Worm (Caenorhabditis elegans) whole organism, late embryonic: ENCODE results near the gene Y46G5A.20.

Experiments used
- C08G9.2 ChIP-seq: sonication (generic microtip); optimal IDR thresholded peaks from 2 replicates; lab custom pipeline; 2016; ENCODE audit warnings: mild to moderate bottlenecking, missing genetic modification characterization, moderate library complexity, missing compliant biosample characterization
- K02D7.2 ChIP-seq: sonication (generic microtip); optimal IDR thresholded peaks from 2 replicates; lab custom pipeline; 2017; ENCODE audit warnings: mild to moderate bottlenecking, missing genetic modification characterization, missing compliant biosample characterization
- K09A11.1 ChIP-seq: sonication (generic microtip); optimal IDR thresholded peaks from 2 replicates; lab custom pipeline; 2017; ENCODE audit warnings: antibody characterized with exemption, mild to moderate bottlenecking, missing genetic modification characterization, missing compliant biosample characterization; ENCODE audit not compliant: insufficient read depth
- Y22D7AL.16 ChIP-seq: sonication (generic microtip); optimal IDR thresholded peaks from 2 replicates; lab custom pipeline; 2016; ENCODE audit warnings: missing genetic modification characterization, missing compliant biosample characterization
- ahr-1 ChIP-seq: sonication (generic microtip); optimal IDR thresholded peaks from 2 replicates; lab custom pipeline; 2016; ENCODE audit warnings: missing genetic modification characterization, missing compliant biosample characterization
- ama-1 ChIP-seq: fragments of 150-350 bp; optimal IDR thresholded peaks from 2 replicates; lab custom pipeline; 2014
- ceh-14 ChIP-seq: sonication (generic microtip); optimal IDR thresholded peaks from 2 replicates; lab custom pipeline; 2016; ENCODE audit warnings: missing genotype, missing genetic modification characterization, missing compliant biosample characterization
- ceh-19 ChIP-seq: fragments of 200-800 bp; sonication (Bioruptor generic); optimal IDR thresholded peaks from 2 replicates; lab custom pipeline; 2018; ENCODE audit warnings: mild to moderate bottlenecking, missing genetic modification characterization, missing compliant biosample characterization
- ceh-24 ChIP-seq: sonication (generic microtip); optimal IDR thresholded peaks from 2 replicates; lab custom pipeline; 2016; ENCODE audit warnings: mild to moderate bottlenecking, missing genetic modification characterization, missing compliant biosample characterization
- ceh-48 ChIP-seq: sonication (generic microtip); optimal IDR thresholded peaks from 2 replicates; lab custom pipeline; 2016; ENCODE audit warnings: missing genetic modification characterization, inconsistent platforms, missing compliant biosample characterization
- ceh-6 ChIP-seq: fragments of 200-800 bp; sonication (Bioruptor generic); optimal IDR thresholded peaks from 2 replicates; lab custom pipeline; 2018; ENCODE audit warnings: mild to moderate bottlenecking, missing genetic modification characterization, missing compliant biosample characterization
- elt-2 ChIP-seq: sonication (generic microtip); optimal IDR thresholded peaks from 2 replicates; lab custom pipeline; 2016; ENCODE audit warnings: missing genetic modification reagents, missing genetic modification characterization, missing compliant biosample characterization
- ets-4 ChIP-seq: sonication (generic microtip); optimal IDR thresholded peaks from 2 replicates; lab custom pipeline; 2016; ENCODE audit warnings: missing genetic modification characterization, missing compliant biosample characterization
- fkh-10 ChIP-seq: fragments of 150-350 bp; optimal IDR thresholded peaks from 2 replicates; lab custom pipeline; 2014; ENCODE audit warnings: missing biosample characterization, missing genetic modification reagents, missing genetic modification characterization
- fkh-6 ChIP-seq: sonication (generic microtip); optimal IDR thresholded peaks from 2 replicates; lab custom pipeline; 2016; ENCODE audit warnings: missing genetic modification characterization, missing compliant biosample characterization
- gmeb-2 ChIP-seq: sonication (generic microtip); optimal IDR thresholded peaks from 2 replicates; lab custom pipeline; 2016; ENCODE audit warnings: missing genetic modification characterization, inconsistent platforms, missing compliant biosample characterization
- hlh-13 ChIP-seq: fragments of 200-800 bp; sonication (Bioruptor generic); optimal IDR thresholded peaks from 2 replicates; lab custom pipeline; 2018; ENCODE audit warnings: mild to moderate bottlenecking, missing genetic modification characterization, missing compliant biosample characterization
- hlh-30 ChIP-seq: sonication (generic microtip); optimal IDR thresholded peaks from 2 replicates; lab custom pipeline; 2017; ENCODE audit warnings: antibody characterized with exemption, missing genetic modification characterization, missing compliant biosample characterization; ENCODE audit not compliant: insufficient read depth
- mec-3 ChIP-seq: sonication (generic microtip); optimal IDR thresholded peaks from 2 replicates; lab custom pipeline; 2016; ENCODE audit warnings: borderline replicate concordance, missing genetic modification characterization, missing compliant biosample characterization
- nhr-11 ChIP-seq: fragments of 150-350 bp; optimal IDR thresholded peaks from 2 replicates; lab custom pipeline; 2014; ENCODE audit warnings: missing biosample characterization, missing genetic modification characterization
- npax-4 ChIP-seq: sonication (generic microtip); optimal IDR thresholded peaks from 2 replicates; lab custom pipeline; 2016; ENCODE audit warnings: missing genetic modification characterization, missing compliant biosample characterization
- odd-2 ChIP-seq: sonication (generic microtip); optimal IDR thresholded peaks from 2 replicates; lab custom pipeline; 2017; ENCODE audit warnings: antibody characterized with exemption, mild to moderate bottlenecking, missing genetic modification characterization, missing compliant biosample characterization
- pag-3 ChIP-seq: sonication (generic microtip); optimal IDR thresholded peaks from 2 replicates; lab custom pipeline; 2016; ENCODE audit warnings: missing compliant biosample characterization, missing genetic modification characterization, borderline replicate concordance
- pax-1 ChIP-seq: fragments of 150-350 bp; optimal IDR thresholded peaks from 2 replicates; lab custom pipeline; 2014; ENCODE audit warnings: missing biosample characterization, missing genetic modification characterization
- pha-4 ChIP-seq: fragments of 150-350 bp; optimal IDR thresholded peaks from 2 replicates; lab custom pipeline; 2018; ENCODE audit warnings: missing biosample characterization, missing genetic modification reagents, missing genetic modification characterization
- pqm-1 ChIP-seq: sonication (generic microtip); optimal IDR thresholded peaks from 2 replicates; lab custom pipeline; 2016; ENCODE audit warnings: missing genetic modification characterization, missing compliant biosample characterization
- sdc-2 ChIP-seq: sonication (generic microtip); optimal IDR thresholded peaks from 2 replicates; lab custom pipeline; 2016; ENCODE audit warnings: missing genotype, missing genetic modification characterization, missing compliant biosample characterization
- sox-4 ChIP-seq: sonication (generic microtip); optimal IDR thresholded peaks from 2 replicates; lab custom pipeline; 2017; ENCODE audit warnings: mild to moderate bottlenecking, missing genetic modification characterization, inconsistent platforms, missing compliant biosample characterization
- tbx-2 ChIP-seq: sonication (generic microtip); optimal IDR thresholded peaks from 2 replicates; lab custom pipeline; 2016; ENCODE audit warnings: missing genetic modification characterization, missing compliant biosample characterization
- tbx-7 ChIP-seq: sonication (generic microtip); optimal IDR thresholded peaks from 2 replicates; lab custom pipeline; 2016; ENCODE audit warnings: missing genotype, missing genetic modification characterization, missing compliant biosample characterization
- unc-42 ChIP-seq: sonication (generic microtip); optimal IDR thresholded peaks from 2 replicates; lab custom pipeline; 2016; ENCODE audit warnings: missing genotype, missing genetic modification characterization, missing compliant biosample characterization
- unc-86 ChIP-seq: sonication (generic microtip); optimal IDR thresholded peaks from 2 replicates; lab custom pipeline; 2016; ENCODE audit warnings: missing genetic modification characterization, missing compliant biosample characterization
- ztf-16 ChIP-seq: sonication (generic microtip); optimal IDR thresholded peaks from 2 replicates; lab custom pipeline; 2017; ENCODE audit warnings: missing genetic modification characterization, missing compliant biosample characterization

Gene Y46G5A.20

ce11 chrII:12826752-12827151 lies 15.9 kb downstream of the Y46G5A.20 start, which contains the start of gene Y46G5A.38:
Gene Y46G5A.38, plus strand, starts transcription at chrII:12827052.
- TF ChIP-seq unc-42 (tag; lab: Kevin White, UChicago): no peak
- TF ChIP-seq ets-4 (tag; lab: Kevin White, UChicago): no peak
- no peak for TF ChIP-seq ceh-6 (GFP tag; lab: Kevin White, UChicago)
- no peak for TF ChIP-seq elt-2 (tag; lab: Kevin White, UChicago)
- no peak for TF ChIP-seq sdc-2
- no peak for TF ChIP-seq mec-3 (tag; lab: Kevin White, UChicago)
- TF ChIP-seq ahr-1 (tag; lab: Kevin White, UChicago): no peak

- TF ChIP-seq K02D7.2 (tag; lab: Kevin White, UChicago) (no peak), ceh-6 (GFP tag; lab: Kevin White, UChicago) (no peak), ceh-48 (tag; lab: Kevin White, UChicago) (no peak), pha-4 (tag; lab: Kevin White, UChicago) (no peak), nhr-11 (tag; lab: Kevin White, UChicago) (no peak), sox-4 (tag; lab: Kevin White, UChicago) (no peak), fkh-10 (GFP tag; lab: Kevin White, UChicago) (no peak), fkh-6 (tag; lab: Kevin White, UChicago) (no peak), unc-86 (no peak)
These were observed 18.1 kb downstream of the Y46G5A.20 start, which contains the start of gene Y46G5A.23 for ce11 chrII:12828863-12829262. Gene Y46G5A.23, minus strand, starts transcription at chrII:12828963.

- TF ChIP-seq gmeb-2 (no peak), tbx-2 (tag; lab: Kevin White, UChicago) (no peak), ama-1 (lab: Kevin White, UChicago) (no peak), hlh-13 (GFP tag; lab: Kevin White, UChicago) (no peak), sox-4 (tag; lab: Kevin White, UChicago) (no peak), K02D7.2 (tag; lab: Kevin White, UChicago) (no peak)
These were observed 19.5 kb downstream of the Y46G5A.20 start, which contains the start of gene bcmo-1 for ce11 chrII:12830347-12830746. Gene bcmo-1, plus strand, starts transcription at chrII:12830676.

- no peak for TF ChIP-seq pag-3 (tag; lab: Kevin White, UChicago)
- no peak for TF ChIP-seq K09A11.1 (tag; lab: Kevin White, UChicago)
- TF ChIP-seq mec-3 (tag; lab: Kevin White, UChicago): no peak
- TF ChIP-seq pha-4 (tag; lab: Kevin White, UChicago): no peak
- TF ChIP-seq ceh-24 (tag; lab: Kevin White, UChicago): no peak
- no peak for TF ChIP-seq npax-4 (tag; lab: Kevin White, UChicago)
- no peak for TF ChIP-seq pax-1 (tag; lab: Kevin White, UChicago)
- no peak for TF ChIP-seq tbx-7 (tag; lab: Kevin White, UChicago)
- no peak for TF ChIP-seq pqm-1 (tag; lab: Kevin White, UChicago)
- no peak for TF ChIP-seq C08G9.2 (tag; lab: Kevin White, UChicago)
- TF ChIP-seq ztf-16 (tag; lab: Kevin White, UChicago): no peak
- no peak for TF ChIP-seq ahr-1 (tag; lab: Kevin White, UChicago)
- no peak for TF ChIP-seq odd-2 (tag; lab: Kevin White, UChicago)
- TF ChIP-seq hlh-13 (GFP tag; lab: Kevin White, UChicago): no peak
- TF ChIP-seq ceh-19: no peak
- TF ChIP-seq hlh-30 (tag; lab: Kevin White, UChicago): no peak
- no peak for TF ChIP-seq ceh-6 (GFP tag; lab: Kevin White, UChicago)
These were observed 29.2 kb downstream of the Y46G5A.20 start, which contains the start of gene lgc-35 for ce11 chrII:12840057-12840456. Gene lgc-35, minus strand, starts transcription at chrII:12840157.

- no peak for TF ChIP-seq ceh-14 (tag; lab: Kevin White, UChicago)
- TF ChIP-seq Y22D7AL.16 (tag; lab: Kevin White, UChicago): no peak
These were observed 36.9 kb downstream of the Y46G5A.20 start, which contains the start of gene pes-10 for ce11 chrII:12847736-12848135. Gene pes-10, minus strand, starts transcription at chrII:12847836.
